Fruit fly (Drosophila melanogaster) whole organism, embryonic: ENCODE data around the gene CG9837.

Experiments used
- Awh ChIP-seq: fragments of 200-800 bp; sonication (Bioruptor generic); IDR thresholded peaks from 2 replicates; pipeline ENCODE4, ENCODE4 v1.3.6; 2022; ENCODE audit warnings: missing biosample characterization, missing genetic modification characterization
- Blimp-1 ChIP-seq: fragments of 200-800 bp; sonication (Bioruptor generic); optimal IDR thresholded peaks from 3 replicates; lab custom pipeline; 2018; ENCODE audit warnings: missing biosample characterization, missing genetic modification characterization, mild to moderate bottlenecking, moderate library complexity, missing genetic modification reagents
- CG10274 ChIP-seq: fragments of 200-800 bp; sonication (Bioruptor generic); optimal IDR thresholded peaks from 3 replicates; lab custom pipeline; 2017; ENCODE audit warnings: missing biosample characterization, mild to moderate bottlenecking, missing genetic modification characterization
- CG10543 ChIP-seq: fragments of 200-800 bp; sonication (Bioruptor generic); optimal IDR thresholded peaks from 3 replicates; lab custom pipeline; 2017; ENCODE audit warnings: missing biosample characterization, mild to moderate bottlenecking, missing genetic modification characterization, moderate library complexity
- CG11723 ChIP-seq: fragments of 200-800 bp; sonication (Bioruptor generic); optimal IDR thresholded peaks from 2 replicates; lab custom pipeline; 2017; ENCODE audit warnings: missing biosample characterization, mild to moderate bottlenecking, missing genetic modification characterization
- CG12104 ChIP-seq: fragments of 200-800 bp; sonication (Bioruptor generic); optimal IDR thresholded peaks from 3 replicates; lab custom pipeline; 2016; ENCODE audit warnings: missing biosample characterization, missing genetic modification characterization
- CG12942 ChIP-seq: fragments of 200-800 bp; sonication (Bioruptor generic); optimal IDR thresholded peaks from 3 replicates; lab custom pipeline; 2016; ENCODE audit warnings: missing biosample characterization, missing genetic modification characterization
- CG13424 ChIP-seq: fragments of 200-800 bp; sonication (Bioruptor generic); optimal IDR thresholded peaks from 2 replicates; lab custom pipeline; 2019; ENCODE audit warnings: missing biosample characterization, mild to moderate bottlenecking, missing genetic modification characterization, moderate library complexity
- CG14441 ChIP-seq: fragments of 200-800 bp; sonication (Bioruptor generic); IDR thresholded peaks from 2 replicates; pipeline ENCODE4 v1.3.6; 2022; ENCODE audit warnings: missing biosample characterization, missing genetic modification characterization
- CG15269 ChIP-seq: fragments of 200-800 bp; sonication (Bioruptor generic); optimal IDR thresholded peaks from 2 replicates; lab custom pipeline; 2018; ENCODE audit warnings: missing biosample characterization, mild to moderate bottlenecking, missing genetic modification characterization, moderate library complexity
- CG15479 ChIP-seq: fragments of 200-800 bp; sonication (Bioruptor generic); optimal IDR thresholded peaks from 3 replicates; lab custom pipeline; 2019; ENCODE audit warnings: missing biosample characterization, mild to moderate bottlenecking, missing genetic modification characterization, moderate library complexity
- CG15696 ChIP-seq: fragments of 200-800 bp; sonication (Bioruptor generic); optimal IDR thresholded peaks from 2 replicates; lab custom pipeline; 2019; ENCODE audit warnings: missing biosample characterization, mild to moderate bottlenecking, missing genetic modification characterization, moderate library complexity
- CG16863 ChIP-seq: fragments of 200-800 bp; sonication (Bioruptor generic); optimal IDR thresholded peaks from 3 replicates; lab custom pipeline; 2016; ENCODE audit warnings: missing biosample characterization, missing genetic modification characterization
- CG17186 ChIP-seq: fragments of 200-800 bp; sonication (Bioruptor generic); optimal IDR thresholded peaks from 3 replicates; lab custom pipeline; 2017; ENCODE audit warnings: missing biosample characterization, missing genetic modification reagents, missing genetic modification characterization
- CG17328 ChIP-seq: fragments of 200-800 bp; sonication (Bioruptor generic); IDR thresholded peaks from 2 replicates; pipeline ENCODE4 v1.3.6; 2022; ENCODE audit warnings: missing biosample characterization, missing genetic modification characterization
- CG17359 ChIP-seq: fragments of 200-800 bp; sonication (Bioruptor generic); optimal IDR thresholded peaks from 3 replicates; lab custom pipeline; 2018; ENCODE audit warnings: missing biosample characterization, mild to moderate bottlenecking, missing genetic modification characterization, moderate library complexity
- CG17568 ChIP-seq: fragments of 200-800 bp; sonication (Bioruptor generic); optimal IDR thresholded peaks from 2 replicates; lab custom pipeline; 2018; ENCODE audit warnings: missing biosample characterization, mild to moderate bottlenecking, missing genetic modification characterization, moderate library complexity
- CG17829 ChIP-seq: fragments of 200-800 bp; optimal IDR thresholded peaks from 2 replicates; lab custom pipeline; 2019; ENCODE audit warnings: missing biosample characterization, mild to moderate bottlenecking, missing genetic modification characterization, moderate library complexity
- CG31441 ChIP-seq: fragments of 200-800 bp; sonication (Bioruptor generic); IDR thresholded peaks from 2 replicates; pipeline ENCODE4 v1.3.6; 2022; ENCODE audit warnings: missing biosample characterization, missing genetic modification characterization
- CG34224 ChIP-seq: fragments of 200-800 bp; sonication (Bioruptor generic); IDR thresholded peaks from 3 replicates; pipeline ENCODE4 v1.3.6; 2022; ENCODE audit warnings: missing biosample characterization, missing genetic modification characterization; ENCODE audit not compliant: partially characterized antibody
- CG34376 ChIP-seq: fragments of 200-800 bp; sonication (Bioruptor generic); optimal IDR thresholded peaks from 2 replicates; lab custom pipeline; 2018; ENCODE audit warnings: missing biosample characterization, mild to moderate bottlenecking, missing genetic modification characterization
- CG4820 ChIP-seq: fragments of 200-800 bp; sonication (Bioruptor generic); optimal IDR thresholded peaks from 3 replicates; lab custom pipeline; 2016; ENCODE audit warnings: missing biosample characterization, missing genetic modification characterization
- CG6765 ChIP-seq: fragments of 200-800 bp; sonication (Bioruptor generic); optimal IDR thresholded peaks from 3 replicates; lab custom pipeline; 2017; ENCODE audit warnings: missing biosample characterization, mild to moderate bottlenecking, missing genetic modification characterization
- CG7786 ChIP-seq: fragments of 200-800 bp; sonication (Bioruptor generic); optimal IDR thresholded peaks from 2 replicates; lab custom pipeline; 2016; ENCODE audit warnings: missing biosample characterization, missing genetic modification characterization
- CG9727 ChIP-seq: fragments of 200-800 bp; sonication (Bioruptor generic); optimal IDR thresholded peaks from 3 replicates; lab custom pipeline; 2017; ENCODE audit warnings: missing biosample characterization, mild to moderate bottlenecking, missing genetic modification characterization
- Dbx ChIP-seq: fragments of 200-800 bp; sonication (Bioruptor generic); IDR thresholded peaks from 3 replicates; pipeline ENCODE4 v1.3.6; 2022; ENCODE audit warnings: missing biosample characterization, missing genetic modification characterization
- Drgx ChIP-seq: fragments of 200-800 bp; sonication (Bioruptor generic); IDR thresholded peaks from 2 replicates; pipeline ENCODE4 v1.3.6; 2022; ENCODE audit warnings: missing biosample characterization, missing genetic modification characterization
- E2f1 ChIP-seq: fragments of 200-800 bp; sonication (Bioruptor generic); IDR thresholded peaks from 2 replicates; pipeline ENCODE4 v1.3.6; 2022; ENCODE audit warnings: missing biosample characterization, missing genetic modification characterization
- ERR ChIP-seq: fragments of 200-800 bp; sonication (Bioruptor generic); optimal IDR thresholded peaks from 2 replicates; lab custom pipeline; 2016; ENCODE audit warnings: missing biosample characterization, missing genetic modification characterization
- Eip74EF ChIP-seq, 2 experiments: fragments of 200-800 bp in 1 of 2; fragments of >200 bp in 1 of 2; sonication (Bioruptor generic) in 1 of 2; optimal IDR thresholded peaks; 2 replicates each; lab custom pipeline; 2017 to 2019; ENCODE audit warnings: missing biosample characterization in 2 of 2, missing genetic modification characterization in 2 of 2, mild to moderate bottlenecking in 1 of 2, moderate library complexity in 1 of 2
- Hey ChIP-seq: fragments of 200-800 bp; sonication (Bioruptor generic); optimal IDR thresholded peaks from 3 replicates; lab custom pipeline; 2018; ENCODE audit warnings: missing biosample characterization, mild to moderate bottlenecking, missing genetic modification characterization
- Hr51 ChIP-seq, 2 experiments: fragments of 200-800 bp; sonication (Bioruptor generic); optimal IDR thresholded peaks; 2 replicates in 1 of 2; 3 replicates in 1 of 2; lab custom pipeline; 2016 to 2018; ENCODE audit warnings: missing biosample characterization in 2 of 2, missing genetic modification characterization in 2 of 2, mild to moderate bottlenecking in 1 of 2, moderate library complexity in 1 of 2
- MBD-R2 ChIP-seq: fragments of 200-800 bp; sonication (Bioruptor generic); IDR thresholded peaks from 2 replicates; pipeline ENCODE4 v1.3.6; 2022; ENCODE audit warnings: missing biosample characterization, missing genetic modification characterization
- Sox100B ChIP-seq: fragments of 200-800 bp; sonication (Bioruptor generic); optimal IDR thresholded peaks from 3 replicates; lab custom pipeline; 2018; ENCODE audit warnings: missing biosample characterization, mild to moderate bottlenecking, missing genetic modification characterization
- Stat92E ChIP-seq, 3 experiments: fragments of >200 bp in 2 of 3; fragments of 200-800 bp in 1 of 3; sonication (Bioruptor generic) in 1 of 3; optimal IDR thresholded peaks; 2 replicates each; lab custom pipeline; 2017 to 2019; ENCODE audit warnings: missing biosample characterization in 3 of 3, missing genetic modification characterization in 3 of 3, mild to moderate bottlenecking in 1 of 3, moderate library complexity in 1 of 3
- ara ChIP-seq: fragments of 200-800 bp; sonication (Bioruptor generic); IDR thresholded peaks from 2 replicates; pipeline ENCODE4 v1.3.6; 2022; ENCODE audit warnings: missing biosample characterization, missing genetic modification characterization
- bbx ChIP-seq: fragments of 200-800 bp; sonication (Bioruptor generic); IDR thresholded peaks from 2 replicates; pipeline ENCODE4 v1.3.6; 2022; ENCODE audit warnings: missing biosample characterization, missing genetic modification characterization; ENCODE audit not compliant: partially characterized antibody
- chif ChIP-seq, 2 experiments: fragments of 200-800 bp; sonication (Bioruptor generic); optimal IDR thresholded peaks; 3 replicates each; lab custom pipeline; 2016; ENCODE audit warnings: missing biosample characterization in 2 of 2, missing genetic modification characterization in 2 of 2
- h ChIP-seq: fragments of >200 bp; optimal IDR thresholded peaks from 2 replicates; lab custom pipeline; 2017
- jing ChIP-seq: fragments of 200-800 bp; sonication (Bioruptor generic); optimal IDR thresholded peaks from 2 replicates; lab custom pipeline; 2018; ENCODE audit warnings: missing biosample characterization, mild to moderate bottlenecking, missing genetic modification characterization
- kay ChIP-seq: fragments of 200-800 bp; sonication (Bioruptor generic); optimal IDR thresholded peaks from 2 replicates; lab custom pipeline; 2016; ENCODE audit warnings: missing biosample characterization, missing genetic modification characterization
- lbe ChIP-seq: fragments of 200-800 bp; sonication (Bioruptor generic); optimal IDR thresholded peaks from 2 replicates; lab custom pipeline; 2016; ENCODE audit warnings: missing biosample characterization, mild to moderate bottlenecking, missing genetic modification characterization
- nau ChIP-seq: fragments of 200-800 bp; sonication (Bioruptor generic); optimal IDR thresholded peaks from 3 replicates; lab custom pipeline; 2017; ENCODE audit warnings: missing biosample characterization, mild to moderate bottlenecking, missing genetic modification characterization, missing genetic modification reagents
- p53 ChIP-seq: fragments of 200-800 bp; sonication (Bioruptor generic); optimal IDR thresholded peaks from 2 replicates; lab custom pipeline; 2016; ENCODE audit warnings: missing biosample characterization, missing genetic modification characterization
- pnt ChIP-seq: fragments of 200-800 bp; sonication (Bioruptor generic); optimal IDR thresholded peaks from 3 replicates; lab custom pipeline; 2016; ENCODE audit warnings: missing biosample characterization, missing genetic modification characterization
- pros ChIP-seq: fragments of 200-800 bp; sonication (Bioruptor generic); optimal IDR thresholded peaks from 3 replicates; lab custom pipeline; 2019; ENCODE audit warnings: missing biosample characterization, mild to moderate bottlenecking, missing genetic modification characterization, moderate library complexity
- ro ChIP-seq: fragments of 200-800 bp; sonication (Bioruptor generic); IDR thresholded peaks from 2 replicates; pipeline ENCODE4 v1.3.6; 2022; ENCODE audit warnings: missing biosample characterization, missing genetic modification characterization
- sisA ChIP-seq: fragments of 200-800 bp; sonication (Bioruptor generic); IDR thresholded peaks from 2 replicates; pipeline ENCODE4 v1.3.6; 2022; ENCODE audit warnings: missing biosample characterization, missing genetic modification characterization
- sqz ChIP-seq: fragments of 200-800 bp; sonication (Bioruptor generic); optimal IDR thresholded peaks from 3 replicates; lab custom pipeline; 2018; ENCODE audit warnings: missing biosample characterization, mild to moderate bottlenecking, missing genetic modification characterization
- trh ChIP-seq: fragments of 200-800 bp; sonication (Bioruptor generic); optimal IDR thresholded peaks from 2 replicates; lab custom pipeline; 2016; ENCODE audit warnings: missing biosample characterization, missing genetic modification characterization

CG9837 gene

DNA sequence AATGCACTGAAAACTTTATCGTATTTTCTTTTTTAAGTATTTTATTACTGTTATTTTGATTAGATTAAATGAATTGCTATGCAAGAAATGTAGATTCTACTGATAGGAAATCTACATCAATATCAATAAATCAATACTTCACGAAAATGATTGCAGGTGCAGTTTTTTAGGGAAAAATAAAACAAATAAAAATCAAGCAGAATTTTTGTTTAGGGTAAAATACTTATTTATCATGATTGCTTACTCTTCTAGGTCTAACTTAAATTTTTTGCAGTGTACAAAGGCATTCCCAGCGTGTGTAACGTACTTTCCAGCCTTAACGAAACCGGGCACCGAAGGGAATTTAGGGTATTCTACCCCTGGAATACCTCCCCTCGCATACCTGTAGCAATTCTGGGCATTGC is 4.9 kb downstream of the CG9837 start (continued):
- TF ChIP-seq CG17568, result peak; percentile 43
- peak; percentile 57 for TF ChIP-seq ara
- peak; percentile 89 for TF ChIP-seq CG31441 (GFP tag; lab: Robert Waterston, UW)
- TF ChIP-seq Sox100B, result peak; percentile 74
- TF ChIP-seq CG16863 (GFP tag; lab: Kevin White, UChicago), result peak; percentile 61
- TF ChIP-seq chif (GFP tag; optimal IDR thresholded peaks at IDR 0.05; lab: Kevin White, UChicago), result peak; percentile 58 to 79
- no peak for TF ChIP-seq Hey (tag; lab: Kevin White, UChicago)
- TF ChIP-seq CG34376 (GFP tag; lab: Kevin White, UChicago), result no peak
- peak; percentile 34 for TF ChIP-seq CG15269 (tag; lab: Kevin White, UChicago)
- peak; percentile 5 for TF ChIP-seq CG10274 (GFP tag; lab: Kevin White, UChicago)
- TF ChIP-seq CG6765 (GFP tag; lab: Kevin White, UChicago), result peak; percentile 35
- peak; percentile 53 for TF ChIP-seq kay (GFP tag; lab: Kevin White, UChicago)
- no peak for TF ChIP-seq ro
- peak in 1 of 3 experiments; percentile 71 for TF ChIP-seq Stat92E (GFP tag; optimal IDR thresholded peaks at IDR 0.05; lab: Kevin White, UChicago)
- TF ChIP-seq nau (GFP tag; lab: Kevin White, UChicago), result peak; percentile 2
- no peak for TF ChIP-seq ERR (GFP tag; lab: Kevin White, UChicago)
- peak; percentile 94 for TF ChIP-seq CG17829 (tag; lab: Kevin White, UChicago)
- TF ChIP-seq Awh (GFP tag; lab: Robert Waterston, UW), result peak; percentile 40; the same call in 1 of the 2 replicates
- peak; percentile 45 for TF ChIP-seq CG7786 (GFP tag; lab: Kevin White, UChicago)
- TF ChIP-seq CG12942, result peak; percentile 52
- peak; percentile 99 for TF ChIP-seq CG15696 (tag; lab: Kevin White, UChicago)
- TF ChIP-seq CG17328 (GFP tag; lab: Robert Waterston, UW), result peak; percentile 61
- peak in 1 of 2 experiments; percentile 5 for TF ChIP-seq Eip74EF (GFP tag; optimal IDR thresholded peaks at IDR 0.05; lab: Kevin White, UChicago)
- TF ChIP-seq trh (GFP tag; lab: Kevin White, UChicago), result peak; percentile 20
- TF ChIP-seq Drgx (GFP tag; lab: Robert Waterston, UW), result no peak
- TF ChIP-seq bbx (GFP tag; lab: Robert Waterston, UW), result no peak
- no peak for TF ChIP-seq pros (GFP tag; lab: Kevin White, UChicago)
- TF ChIP-seq CG17359 (tag; lab: Kevin White, UChicago), result peak; percentile 66
- no peak for TF ChIP-seq CG10543 (GFP tag; lab: Kevin White, UChicago)
- peak; percentile 47 for TF ChIP-seq CG12104 (GFP tag; lab: Kevin White, UChicago)
- TF ChIP-seq CG34224, result no peak
- TF ChIP-seq CG9727 (GFP tag; lab: Kevin White, UChicago), result peak; percentile 96
- peak; percentile 73 for TF ChIP-seq CG4820
- TF ChIP-seq lbe (GFP tag; lab: Kevin White, UChicago), result peak; percentile 2
- TF ChIP-seq jing (GFP tag; lab: Kevin White, UChicago), result no peak
- TF ChIP-seq sisA (GFP tag; lab: Robert Waterston, UW), result peak; percentile 32; the same call in 1 of the 2 replicates
- no peak for TF ChIP-seq MBD-R2 (GFP tag; lab: Robert Waterston, UW)
- no peak for TF ChIP-seq CG17186 (GFP tag; lab: Kevin White, UChicago)
- peak; percentile 70 for TF ChIP-seq Blimp-1 (GFP tag; lab: Kevin White, UChicago)
- peak; percentile 57 for TF ChIP-seq pnt (GFP tag; lab: Kevin White, UChicago)
- peak; percentile 60 for TF ChIP-seq sqz (GFP tag; lab: Kevin White, UChicago)
- TF ChIP-seq p53 (GFP tag; lab: Kevin White, UChicago), result no peak
- peak; percentile 6; the same call in 1 of the 2 replicates for TF ChIP-seq CG14441 (GFP tag; lab: Robert Waterston, UW)
- TF ChIP-seq Dbx (GFP tag; lab: Robert Waterston, UW), result no peak
- peak; percentile 81 for TF ChIP-seq CG15479 (GFP tag; lab: Kevin White, UChicago)
- TF ChIP-seq E2f1 (GFP tag; lab: Robert Waterston, UW), result peak; percentile 31; the same call in 1 of the 2 replicates
- peak; percentile 77 for TF ChIP-seq CG13424 (tag; lab: Kevin White, UChicago)
- peak; percentile 49 for TF ChIP-seq CG11723
- no peak for TF ChIP-seq h
- peak in 1 of 2 experiments; percentile 55 for TF ChIP-seq Hr51 (GFP tag; optimal IDR thresholded peaks at IDR 0.05; lab: Kevin White, UChicago)
